Worm (Caenorhabditis elegans) whole organism, midembryonic: Measurements from ENCODE around the gene T02G5.3.
A peak's percentile ranks its signal among the peaks of the same experiment; 100 is the strongest.

Experiments
- T22C8.4 ChIP-seq: fragments of 200-800 bp; sonication (Bioruptor generic); IDR thresholded peaks from 2 replicates; pipeline ENCODE4 v1.3.6; 2022; ENCODE audit warnings: missing genetic modification characterization, missing compliant biosample characterization
- cog-1 ChIP-seq: sonication (generic microtip); optimal IDR thresholded peaks from 2 replicates; lab custom pipeline; 2016; ENCODE audit warnings: missing genetic modification characterization, missing compliant biosample characterization
- flt-1 ChIP-seq: fragments of 200-800 bp; sonication (Bioruptor generic); IDR thresholded peaks from 2 replicates; pipeline ENCODE4 v1.3.6; 2022; ENCODE audit warnings: missing genetic modification characterization, missing compliant biosample characterization
- klf-2 ChIP-seq: fragments of 200-800 bp; sonication (Bioruptor generic); conservative IDR thresholded peaks from 2 replicates; pipeline ENCODE4 v1.3.6; 2022; ENCODE audit warnings: missing genetic modification reagents, missing genetic modification characterization, missing compliant biosample characterization
- med-1 ChIP-seq: sonication (generic microtip); optimal IDR thresholded peaks from 2 replicates; lab custom pipeline; 2017; ENCODE audit warnings: missing genetic modification characterization, mild to moderate bottlenecking, missing compliant biosample characterization, antibody characterized with exemption, missing genetic modification reagents; ENCODE audit not compliant: insufficient read depth
- ref-1 ChIP-seq: fragments of 200-800 bp; sonication (Bioruptor generic); conservative IDR thresholded peaks from 2 replicates; pipeline ENCODE4 v1.3.6; 2022; ENCODE audit warnings: missing genetic modification reagents, missing genetic modification characterization, missing compliant biosample characterization
- tab-1 ChIP-seq: fragments of 200-800 bp; sonication (Bioruptor generic); IDR thresholded peaks from 2 replicates; pipeline ENCODE4 v1.3.6; 2022; ENCODE audit warnings: missing genetic modification characterization, missing compliant biosample characterization
- ztf-23 ChIP-seq: fragments of 200-800 bp; sonication (Bioruptor generic); IDR thresholded peaks from 2 replicates; pipeline ENCODE4 v1.3.6; 2022; ENCODE audit warnings: missing genetic modification reagents, missing genetic modification characterization, missing compliant biosample characterization
- ztf-29 ChIP-seq: fragments of 200-800 bp; sonication (Bioruptor generic); IDR thresholded peaks from 2 replicates; pipeline ENCODE4 v1.3.6; 2022; ENCODE audit warnings: missing genetic modification reagents, missing genetic modification characterization, missing compliant biosample characterization

T02G5.3 gene

DNA sequence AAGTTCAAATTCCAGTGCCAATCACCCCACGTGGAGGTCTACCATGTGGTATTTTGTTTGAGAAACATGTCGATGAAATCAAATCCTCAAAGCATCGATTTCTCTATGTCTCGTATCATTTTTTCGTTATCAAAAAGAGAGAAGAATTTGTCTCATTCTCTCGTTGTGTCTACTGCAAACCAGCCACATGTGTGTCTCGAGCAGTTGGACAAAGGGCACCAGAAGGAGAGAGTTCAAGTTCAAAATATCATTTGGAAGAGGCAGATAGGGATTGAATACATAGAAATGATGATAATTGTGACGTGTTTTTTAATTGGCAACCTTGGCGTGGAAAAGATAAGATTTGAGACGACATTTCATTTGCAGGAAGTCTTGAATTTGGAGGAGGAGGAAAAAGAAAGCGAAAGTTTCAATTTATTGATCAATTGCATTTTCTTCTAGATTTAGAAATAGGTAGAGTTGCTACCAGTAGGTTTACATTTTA, 33.9 kb upstream of the T02G5.3 start:
- TF ChIP-seq cog-1 (tag; lab: Kevin White, UChicago) (no peak), ref-1 (GFP tag; lab: Robert Waterston, UW) (no peak), klf-2 (GFP tag; lab: Robert Waterston, UW) (no peak), ztf-23 (GFP tag; lab: Robert Waterston, UW) (no peak), T22C8.4 (GFP tag; lab: Robert Waterston, UW) (no peak)

ce11 chrII:7060202-7060601, 33.0 kb upstream of the T02G5.3 start:
- TF ChIP-seq klf-2 (GFP tag; lab: Robert Waterston, UW): no peak
- TF ChIP-seq tab-1: no peak
- TF ChIP-seq ztf-23 (GFP tag; lab: Robert Waterston, UW): no peak
- TF ChIP-seq T22C8.4 (GFP tag; lab: Robert Waterston, UW): no peak
- TF ChIP-seq ztf-29 (GFP tag; lab: Robert Waterston, UW): no peak
- TF ChIP-seq cog-1 (tag; lab: Kevin White, UChicago): no peak
- TF ChIP-seq flt-1: no peak
- TF ChIP-seq ref-1 (GFP tag; lab: Robert Waterston, UW): no peak
- no peak for TF ChIP-seq med-1 (GFP tag; lab: Kevin White, UChicago)

ce11 chrII:7060791-7061190, 32.4 kb upstream of the T02G5.3 start:
- no peak for TF ChIP-seq flt-1

DNA sequence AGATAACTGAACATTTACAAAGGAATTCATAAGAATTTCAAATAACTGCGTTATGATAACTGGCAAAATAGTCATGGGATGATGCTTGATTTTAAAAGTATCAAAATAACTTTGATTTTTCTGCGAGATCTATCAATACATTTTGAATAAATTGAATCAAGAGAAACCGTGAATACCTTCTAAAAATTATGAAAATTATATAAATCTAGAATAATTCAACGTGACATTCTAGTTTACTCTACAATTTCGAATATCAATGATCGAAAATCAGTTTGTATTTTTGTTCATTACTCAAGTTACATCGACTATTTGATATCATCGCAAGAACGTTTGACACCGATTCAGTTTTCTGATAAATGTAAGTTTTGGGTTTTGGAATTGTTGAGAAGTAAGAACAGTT, 31.5 kb upstream of the T02G5.3 start, which contains the start of gene acs-6:
Gene acs-6, plus strand, starts transcription at position 301 of the 400 bp plus-strand sequence.
- TF ChIP-seq ztf-29 (GFP tag; lab: Robert Waterston, UW) (no peak), flt-1 (no peak), ztf-23 (GFP tag; lab: Robert Waterston, UW) (no peak), med-1 (GFP tag; lab: Kevin White, UChicago) (no peak), tab-1 (no peak), klf-2 (GFP tag; lab: Robert Waterston, UW) (no peak), T22C8.4 (GFP tag; lab: Robert Waterston, UW) (no peak), ref-1 (GFP tag; lab: Robert Waterston, UW) (no peak), cog-1 (tag; lab: Kevin White, UChicago) (no peak)

- TF ChIP-seq flt-1 (no peak), T22C8.4 (GFP tag; lab: Robert Waterston, UW) (no peak), ref-1 (GFP tag; lab: Robert Waterston, UW) (no peak), cog-1 (tag; lab: Kevin White, UChicago) (no peak), ztf-23 (GFP tag; lab: Robert Waterston, UW) (no peak), klf-2 (GFP tag; lab: Robert Waterston, UW) (no peak), ztf-29 (GFP tag; lab: Robert Waterston, UW) (no peak), med-1 (GFP tag; lab: Kevin White, UChicago) (no peak), tab-1 (no peak)
Observed at ce11 chrII:7065391-7065790, 27.8 kb upstream of the T02G5.3 start, which contains the start of gene nos-2. nos-2 (plus strand) TSS chrII:7065618.

DNA sequence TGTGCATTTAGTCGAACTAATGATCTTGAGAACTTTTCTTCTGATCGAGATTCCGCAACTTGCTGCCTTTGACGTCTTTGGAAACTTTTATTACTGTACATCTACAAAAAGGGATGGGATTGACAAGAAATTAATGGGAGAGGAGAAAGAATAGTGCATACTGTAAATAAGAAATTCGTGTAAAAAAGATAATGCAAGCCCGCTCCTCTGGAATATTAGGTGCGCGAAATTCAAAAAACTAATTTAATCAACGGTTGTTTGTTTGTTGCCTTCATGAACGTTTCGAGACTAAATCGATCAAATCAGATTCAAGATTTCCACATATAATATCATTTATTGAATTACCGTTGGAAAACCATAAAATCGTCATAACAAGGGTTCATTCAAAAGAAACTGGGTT, 23.3 kb upstream of the T02G5.3 start, which contains the start of gene him-14:
Gene him-14, minus strand, starts transcription at position 101 of the 400 bp plus-strand sequence.
- TF ChIP-seq ref-1 (GFP tag; lab: Robert Waterston, UW): no peak
- TF ChIP-seq med-1 (GFP tag; lab: Kevin White, UChicago): no peak
- no peak for TF ChIP-seq ztf-23 (GFP tag; lab: Robert Waterston, UW)
- no peak for TF ChIP-seq T22C8.4 (GFP tag; lab: Robert Waterston, UW)
- no peak for TF ChIP-seq tab-1
- TF ChIP-seq ztf-29 (GFP tag; lab: Robert Waterston, UW): no peak
- no peak for TF ChIP-seq klf-2 (GFP tag; lab: Robert Waterston, UW)
- no peak for TF ChIP-seq flt-1
- no peak for TF ChIP-seq cog-1 (tag; lab: Kevin White, UChicago)

DNA sequence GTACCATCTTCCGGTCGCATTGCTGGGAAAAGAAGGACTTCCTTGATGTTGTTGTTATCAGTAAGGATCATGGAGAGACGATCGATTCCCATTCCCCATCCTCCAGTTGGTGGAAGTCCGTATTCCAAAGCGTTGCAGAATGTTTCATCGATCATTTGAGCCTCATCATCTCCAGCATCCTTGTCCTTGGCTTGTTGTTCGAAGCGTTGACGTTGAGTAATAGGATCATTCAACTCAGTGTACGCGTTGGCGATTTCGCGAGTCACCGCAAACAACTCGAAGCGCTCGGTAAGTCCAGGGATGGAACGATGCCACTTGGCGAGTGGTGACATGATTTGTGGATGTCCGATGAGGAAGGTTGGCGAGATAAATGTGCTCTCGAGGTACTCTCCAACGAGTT, 22.8 kb upstream of the T02G5.3 start:
- TF ChIP-seq T22C8.4 (GFP tag; lab: Robert Waterston, UW) (no peak), ztf-29 (GFP tag; lab: Robert Waterston, UW) (no peak), ztf-23 (GFP tag; lab: Robert Waterston, UW) (no peak), flt-1 (no peak), med-1 (GFP tag; lab: Kevin White, UChicago) (no peak), klf-2 (GFP tag; lab: Robert Waterston, UW) (no peak), ref-1 (GFP tag; lab: Robert Waterston, UW) (no peak), cog-1 (tag; lab: Kevin White, UChicago) (no peak), tab-1 (no peak)

ce11 chrII:7072315-7072589, 20.9 kb upstream of the T02G5.3 start, which contains the start of gene kars-1:
kars-1 (minus strand) TSS chrII:7072415.
- TF ChIP-seq cog-1 (tag; lab: Kevin White, UChicago) (no peak), klf-2 (GFP tag; lab: Robert Waterston, UW) (no peak), T22C8.4 (GFP tag; lab: Robert Waterston, UW) (no peak)

DNA sequence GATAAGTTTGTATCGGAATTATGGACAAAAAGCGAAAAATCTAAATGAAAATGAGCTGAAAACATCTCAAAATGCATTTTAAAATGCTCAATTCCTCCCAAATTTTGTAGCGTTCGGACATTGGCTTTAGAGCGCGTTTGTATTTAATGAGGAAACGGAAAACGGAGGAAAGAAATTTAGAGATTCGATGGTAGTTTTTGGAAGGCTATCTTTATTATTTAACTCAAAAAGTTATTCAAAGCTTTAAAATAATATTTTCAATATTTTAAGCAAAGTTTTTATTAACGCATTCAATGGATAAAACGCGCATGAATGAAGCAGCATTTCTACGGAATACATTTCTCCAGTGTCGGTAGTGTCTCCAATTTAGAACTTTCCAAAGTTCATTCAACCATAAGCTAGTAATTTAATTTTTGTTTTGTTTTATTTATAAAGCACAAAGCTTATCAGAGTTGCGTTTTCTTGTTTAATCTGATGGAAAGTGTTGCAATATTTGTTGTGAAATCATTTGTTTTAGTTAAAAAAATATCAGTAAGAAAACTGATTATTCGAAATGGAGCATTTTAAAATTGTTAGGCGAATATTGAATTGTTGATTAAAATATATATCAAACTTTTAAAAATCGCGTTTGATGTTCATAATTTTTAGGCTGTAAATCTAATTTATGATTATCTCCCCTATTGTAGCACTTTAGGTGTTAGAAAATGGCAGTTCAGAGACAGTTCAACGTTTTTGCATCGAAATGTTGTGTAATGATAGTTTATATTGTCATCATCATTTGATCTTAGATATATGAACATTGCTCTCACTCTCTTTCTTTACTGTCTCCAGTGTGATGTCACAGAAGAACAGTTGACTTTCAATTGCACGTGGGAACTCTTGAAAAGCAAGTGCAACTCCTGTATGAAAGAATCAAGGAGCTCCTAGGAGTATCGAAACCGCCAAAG, 20.3 kb upstream of the T02G5.3 start:
- TF ChIP-seq T22C8.4 (GFP tag; lab: Robert Waterston, UW) (no peak), ztf-23 (GFP tag; lab: Robert Waterston, UW) (no peak; the same call in 1 of the 2 replicates), med-1 (GFP tag; lab: Kevin White, UChicago) (no peak), klf-2 (GFP tag; lab: Robert Waterston, UW) (no peak), ref-1 (GFP tag; lab: Robert Waterston, UW) (no peak), ztf-29 (GFP tag; lab: Robert Waterston, UW) (0 out of 2 replicates have a peak, but pooled peaks have one; percentile 41), flt-1 (peak; percentile 77), tab-1 (no peak), cog-1 (tag; lab: Kevin White, UChicago) (peak; percentile 74)
